Fruit fly (Drosophila melanogaster): Measurements from ENCODE around the gene Coprox.

dm6 chr2L:6964632-6965031, 411 bp downstream of the Coprox start:
- TF ChIP-seq EcR (GFP tag; optimal IDR thresholded peaks at IDR 0.05) = no peak
- no peak for TF ChIP-seq psq (optimal IDR thresholded peaks at IDR 0.05)
- TF ChIP-seq pan (optimal IDR thresholded peaks at IDR 0.05) = no peak
- TF ChIP-seq usp (GFP tag; optimal IDR thresholded peaks at IDR 0.05) = no peak
- no peak for TF ChIP-seq CG8478 (optimal IDR thresholded peaks at IDR 0.05)
- no peak for TF ChIP-seq Dll (optimal IDR thresholded peaks at IDR 0.05)

Data from whole organism.